Fruit fly (Drosophila melanogaster): ENCODE data around the gene Ir7d.

Ir7d gene

dm6 chrX:7893411-7894122 lies 14.9 kb upstream of the Ir7d start, which contains the start of the genes CG45089, ND-MNLL and p115 (continued):
- no peak for TF ChIP-seq Bdp1 (GFP tag; optimal IDR thresholded peaks at IDR 0.05)
- peak; percentile 84 for TF ChIP-seq CG9437 (GFP tag; optimal IDR thresholded peaks at IDR 0.05)
- no peak for TF ChIP-seq Side (GFP tag; optimal IDR thresholded peaks at IDR 0.05)
- TF ChIP-seq pita (GFP tag; optimal IDR thresholded peaks at IDR 0.05) = no peak
- no peak for TF ChIP-seq repo (GFP tag; optimal IDR thresholded peaks at IDR 0.05)
- TF ChIP-seq HLH3B (GFP tag; IDR thresholded peaks at IDR 0.05) = peak; percentile 30; the same call in 1 of the 2 replicates
- TF ChIP-seq CG14014 (GFP tag; IDR thresholded peaks at IDR 0.05) = peak; percentile 47; the same call in 1 of the 2 replicates
- peak; percentile 61 for TF ChIP-seq grau (tag; optimal IDR thresholded peaks at IDR 0.05)
- TF ChIP-seq Sox102F (GFP tag; optimal IDR thresholded peaks at IDR 0.05) = peak; percentile 55
- TF ChIP-seq CG15601 (tag; optimal IDR thresholded peaks at IDR 0.05) = peak; percentile 63
- no peak for TF ChIP-seq Trl (optimal IDR thresholded peaks at IDR 0.05)
- TF ChIP-seq Trl (GFP tag; optimal IDR thresholded peaks at IDR 0.05) = peak; percentile 20
- peak; percentile 39; the same call in 1 of the 2 replicates for TF ChIP-seq CG32772 (GFP tag; IDR thresholded peaks at IDR 0.05)
- peak; percentile 62 for TF ChIP-seq CG15269 (tag; optimal IDR thresholded peaks at IDR 0.05)
- TF ChIP-seq CG13424 (tag; optimal IDR thresholded peaks at IDR 0.05) = peak; percentile 72
- TF ChIP-seq CG9609 (GFP tag; optimal IDR thresholded peaks at IDR 0.05) = peak; percentile 7
- TF ChIP-seq cas (GFP tag; IDR thresholded peaks at IDR 0.05) = peak; percentile 55; the same call in 1 of the 2 replicates
- TF ChIP-seq dm (GFP tag; optimal IDR thresholded peaks at IDR 0.05) = peak; percentile 14
- peak; percentile 88 for TF ChIP-seq sens (GFP tag)
- no peak for TF ChIP-seq NK7.1 (GFP tag; optimal IDR thresholded peaks at IDR 0.05)
- TF ChIP-seq fd96Cb (tag; optimal IDR thresholded peaks at IDR 0.05) = peak; percentile 26
- peak in 1 of 3 experiments; percentile 58 for TF ChIP-seq lola (GFP tag; optimal IDR thresholded peaks at IDR 0.05)
- peak; percentile 74 for TF ChIP-seq B-H2 (GFP tag; optimal IDR thresholded peaks at IDR 0.05)
- TF ChIP-seq CG12236 (GFP tag; optimal IDR thresholded peaks at IDR 0.05) = no peak
- TF ChIP-seq CG18764 (GFP tag; optimal IDR thresholded peaks at IDR 0.05) = peak; percentile 44
- TF ChIP-seq CG7556 (GFP tag; optimal IDR thresholded peaks at IDR 0.05) = peak; percentile 26
- peak; percentile 71 for TF ChIP-seq CG9727 (GFP tag; optimal IDR thresholded peaks at IDR 0.05)
- 0 out of 2 replicates have a peak, but pooled peaks have one; percentile 6 for TF ChIP-seq onecut (GFP tag; IDR thresholded peaks at IDR 0.05)
- TF ChIP-seq Nf-YA (GFP tag; IDR thresholded peaks at IDR 0.05) = no peak
- TF ChIP-seq CG2129 (GFP tag; IDR thresholded peaks at IDR 0.05; ENCODE audit: partially characterized antibody) = peak; percentile 32
- peak; percentile 70 for TF ChIP-seq vvl (GFP tag; IDR thresholded peaks at IDR 0.05)
- peak; percentile 68 for TF ChIP-seq Ptx1 (GFP tag; IDR thresholded peaks at IDR 0.05)
- TF ChIP-seq zfh2 (GFP tag; optimal IDR thresholded peaks at IDR 0.05) = peak; percentile 48
- peak; percentile 12 for TF ChIP-seq NC2β (GFP tag; optimal IDR thresholded peaks at IDR 0.05)
- peak; percentile 68 for TF ChIP-seq CG12659 (GFP tag; optimal IDR thresholded peaks at IDR 0.05)
- peak; percentile 43; the same call in 1 of the 2 replicates for TF ChIP-seq CG32532 (GFP tag; IDR thresholded peaks at IDR 0.05)
- TF ChIP-seq ftz-f1 (GFP tag; optimal IDR thresholded peaks at IDR 0.05) = no peak
- no peak for TF ChIP-seq run (tag; optimal IDR thresholded peaks at IDR 0.05)
- peak; percentile 8 for TF ChIP-seq CG17186 (GFP tag; optimal IDR thresholded peaks at IDR 0.05)
- TF ChIP-seq CG17829 (tag; optimal IDR thresholded peaks at IDR 0.05) = peak; percentile 77
- no peak for TF ChIP-seq chinmo (GFP tag; IDR thresholded peaks at IDR 0.05; ENCODE audit: partially characterized antibody)
- peak; percentile 45 for TF ChIP-seq HLH4C (GFP tag; IDR thresholded peaks at IDR 0.05; ENCODE audit: partially characterized antibody)
- TF ChIP-seq CG8290 (GFP tag; optimal IDR thresholded peaks at IDR 0.05) = peak; percentile 70
- TF ChIP-seq CG8290 (tag; optimal IDR thresholded peaks at IDR 0.05) = no peak
- peak; percentile 60 for TF ChIP-seq unpg (GFP tag; optimal IDR thresholded peaks at IDR 0.05)
- peak; percentile 40; the same call in 1 of the 2 replicates for TF ChIP-seq CG6689 (GFP tag; IDR thresholded peaks at IDR 0.05)
- TF ChIP-seq pho (GFP tag; optimal IDR thresholded peaks at IDR 0.05) = peak; percentile 14
- peak; percentile 52 for TF ChIP-seq PHDP (tag; optimal IDR thresholded peaks at IDR 0.05)
- no peak for TF ChIP-seq CG17385 (GFP tag; optimal IDR thresholded peaks at IDR 0.05)
- peak; percentile 1 for TF ChIP-seq CG6254 (GFP tag; optimal IDR thresholded peaks at IDR 0.05)
